Fruit fly (Drosophila melanogaster): ENCODE results near the gene anchor.

anchor gene

dm6 chr3L:17671768-17672167, 50.1 kb downstream of the anchor start:
- TF ChIP-seq psq (GFP tag; optimal IDR thresholded peaks at IDR 0.05) = no peak
- TF ChIP-seq foxo (GFP tag; optimal IDR thresholded peaks at IDR 0.05) = no peak
- no peak for TF ChIP-seq HLH106 (tag; optimal IDR thresholded peaks at IDR 0.05)
- TF ChIP-seq h (GFP tag; optimal IDR thresholded peaks at IDR 0.05) = no peak
- no peak for TF ChIP-seq br (GFP tag; optimal IDR thresholded peaks at IDR 0.05)
